Worm (Caenorhabditis elegans) whole organism, L2 larva: Measurements from ENCODE around the gene dpy-28.

ENCODE experiments used
- Y55F3AM.14 ChIP-seq: fragments of 200-800 bp; sonication (Bioruptor generic); optimal IDR thresholded peaks from 2 replicates; lab custom pipeline; 2018; ENCODE audit warnings: mild to moderate bottlenecking, missing genetic modification characterization, missing compliant biosample characterization
- alr-1 ChIP-seq: fragments of 150-350 bp; optimal IDR thresholded peaks from 2 replicates; lab custom pipeline; 2014; ENCODE audit warnings: missing biosample characterization, missing genetic modification characterization
- ama-1 ChIP-seq: fragments of 150-350 bp; optimal IDR thresholded peaks from 2 replicates; lab custom pipeline; 2018; ENCODE audit warnings: inconsistent platforms
- dmd-4 ChIP-seq: sonication (generic microtip); optimal IDR thresholded peaks from 2 replicates; lab custom pipeline; 2017; ENCODE audit warnings: missing biosample characterization, missing genetic modification characterization
- egl-27 ChIP-seq: sonication (generic microtip); optimal IDR thresholded peaks from 3 replicates; lab custom pipeline; 2017; ENCODE audit warnings: missing biosample characterization, missing genetic modification reagents, missing genetic modification characterization
- elt-3 ChIP-seq: sonication (generic microtip); optimal IDR thresholded peaks from 2 replicates; lab custom pipeline; 2017; ENCODE audit warnings: missing biosample characterization, missing genetic modification characterization
- lin-39 ChIP-seq: fragments of 150-350 bp; optimal IDR thresholded peaks from 2 replicates; lab custom pipeline; 2014; ENCODE audit warnings: missing biosample characterization, missing genetic modification reagents, missing genetic modification characterization
- mab-5 ChIP-seq: fragments of 150-350 bp; optimal IDR thresholded peaks from 2 replicates; lab custom pipeline; 2014; ENCODE audit warnings: missing biosample characterization, missing genetic modification characterization
- nhr-25 ChIP-seq: fragments of 150-350 bp; sonication (generic microtip); optimal IDR thresholded peaks from 3 replicates; lab custom pipeline; 2014; ENCODE audit warnings: missing biosample characterization, missing genetic modification characterization
- zag-1 ChIP-seq: fragments of 150-350 bp; optimal IDR thresholded peaks from 2 replicates; lab custom pipeline; 2014; ENCODE audit warnings: missing biosample characterization, missing genetic modification characterization
- ztf-11 ChIP-seq: sonication (generic microtip); optimal IDR thresholded peaks from 2 replicates; lab custom pipeline; 2017; ENCODE audit warnings: missing biosample characterization, missing genetic modification characterization
- ztf-4 ChIP-seq: fragments of 150-350 bp; optimal IDR thresholded peaks from 2 replicates; lab custom pipeline; 2014; ENCODE audit warnings: missing biosample characterization, missing genetic modification characterization

ce11 chrIII:10809568-10809967 lies 46.6 kb downstream of the dpy-28 start:
- TF ChIP-seq ama-1 (lab: Kevin White, UChicago) (no peak), lin-39 (no peak), elt-3 (tag; lab: Kevin White, UChicago) (no peak), alr-1 (tag; lab: Kevin White, UChicago) (no peak), egl-27 (tag; lab: Kevin White, UChicago) (no peak), nhr-25 (no peak), ztf-11 (tag; lab: Kevin White, UChicago) (no peak), mab-5 (no peak), Y55F3AM.14 (GFP tag; lab: Kevin White, UChicago) (no peak), zag-1 (no peak), dmd-4 (tag; lab: Kevin White, UChicago) (no peak), ztf-4 (tag; lab: Kevin White, UChicago) (no peak)
